Worm (Caenorhabditis elegans) whole organism, young adult: ENCODE results near the gene F17C8.3.

ENCODE experiments used
- B0019.2 ChIP-seq: fragments of 200-800 bp; sonication (Bioruptor generic); conservative IDR thresholded peaks from 2 replicates; pipeline ENCODE4 v1.3.6; 2022; ENCODE audit warnings: missing genetic modification reagents, missing genetic modification characterization, missing compliant biosample characterization
- C06A6.2 ChIP-seq: fragments of 200-800 bp; sonication (Bioruptor generic); conservative IDR thresholded peaks from 2 replicates; pipeline ENCODE4 v1.3.6; 2022; ENCODE audit warnings: missing genetic modification characterization, missing compliant biosample characterization
- C17E4.6 ChIP-seq: fragments of 200-800 bp; sonication (Bioruptor generic); IDR thresholded peaks from 2 replicates; pipeline ENCODE4 v1.3.6; 2022; ENCODE audit warnings: missing genetic modification reagents, missing genetic modification characterization, missing compliant biosample characterization
- F37B4.10 ChIP-seq: fragments of 200-800 bp; sonication (Bioruptor generic); IDR thresholded peaks from 2 replicates; pipeline ENCODE4 v1.3.6; 2022; ENCODE audit warnings: missing genetic modification characterization, missing compliant biosample characterization
- F57A8.1 ChIP-seq: fragments of 200-800 bp; sonication (Bioruptor generic); optimal IDR thresholded peaks from 2 replicates; lab custom pipeline; 2018; ENCODE audit warnings: mild to moderate bottlenecking, missing genetic modification characterization, moderate library complexity, missing compliant biosample characterization
- K11D2.4 ChIP-seq: fragments of 200-800 bp; sonication (Bioruptor generic); IDR thresholded peaks from 2 replicates; pipeline ENCODE4 v1.3.6; 2022; ENCODE audit warnings: missing genetic modification reagents, missing genetic modification characterization, missing compliant biosample characterization
- K12H6.12 ChIP-seq: fragments of 200-800 bp; sonication (Bioruptor generic); optimal IDR thresholded peaks from 2 replicates; lab custom pipeline; 2018; ENCODE audit warnings: mild to moderate bottlenecking, missing genetic modification characterization, missing compliant biosample characterization
- Y53G8AR.9 ChIP-seq: fragments of 200-800 bp; sonication (Bioruptor generic); conservative IDR thresholded peaks from 2 replicates; pipeline ENCODE4 v1.3.6; 2022; ENCODE audit warnings: missing genetic modification reagents, missing genetic modification characterization, missing compliant biosample characterization
- akir-1 ChIP-seq: fragments of 200-800 bp; sonication (Bioruptor generic); optimal IDR thresholded peaks from 2 replicates; lab custom pipeline; 2018; ENCODE audit warnings: mild to moderate bottlenecking, missing genetic modification characterization, moderate library complexity, missing compliant biosample characterization
- attf-5 ChIP-seq: fragments of 200-800 bp; sonication (Bioruptor generic); optimal IDR thresholded peaks from 2 replicates; lab custom pipeline; 2018; ENCODE audit warnings: mild to moderate bottlenecking, missing genetic modification characterization, missing compliant biosample characterization
- ceh-40 ChIP-seq: fragments of 200-800 bp; sonication (Bioruptor generic); IDR thresholded peaks from 2 replicates; pipeline ENCODE4 v1.3.6; 2022; ENCODE audit warnings: missing genetic modification characterization, missing compliant biosample characterization
- dox-1 ChIP-seq: fragments of 200-800 bp; sonication (Bioruptor generic); IDR thresholded peaks from 2 replicates; pipeline ENCODE4 v1.3.6; 2022; ENCODE audit warnings: missing genetic modification reagents, missing genetic modification characterization, missing compliant biosample characterization
- dpff-1 ChIP-seq: sonication (generic microtip); optimal IDR thresholded peaks from 2 replicates; lab custom pipeline; 2017; ENCODE audit warnings: mild to moderate bottlenecking, missing genetic modification characterization, missing compliant biosample characterization
- efl-1 ChIP-seq: fragments of 150-350 bp; optimal IDR thresholded peaks from 2 replicates; lab custom pipeline; 2014; ENCODE audit warnings: missing biosample characterization, missing genetic modification reagents, missing genetic modification characterization
- egl-18 ChIP-seq: fragments of 200-800 bp; sonication (Bioruptor generic); IDR thresholded peaks from 2 replicates; pipeline ENCODE4 v1.3.6; 2022; ENCODE audit warnings: missing genetic modification reagents, missing genetic modification characterization, missing compliant biosample characterization
- egl-44 ChIP-seq: fragments of 200-800 bp; sonication (Bioruptor generic); IDR thresholded peaks from 2 replicates; pipeline ENCODE4 v1.3.6; 2022; ENCODE audit warnings: missing genetic modification reagents, missing genetic modification characterization, missing compliant biosample characterization
- fkh-3 ChIP-seq: sonication (generic microtip); optimal IDR thresholded peaks from 2 replicates; lab custom pipeline; 2016; ENCODE audit warnings: mild to moderate bottlenecking, missing genetic modification characterization, missing compliant biosample characterization
- gei-17 ChIP-seq: fragments of 200-800 bp; sonication (Bioruptor generic); optimal IDR thresholded peaks from 2 replicates; lab custom pipeline; 2018; ENCODE audit warnings: mild to moderate bottlenecking, missing genetic modification characterization, missing compliant biosample characterization
- hlh-12 ChIP-seq: sonication (generic microtip); optimal IDR thresholded peaks from 2 replicates; lab custom pipeline; 2016; ENCODE audit warnings: missing genetic modification characterization, missing compliant biosample characterization
- hmg-1.2 ChIP-seq: fragments of 200-800 bp; sonication (Bioruptor generic); IDR thresholded peaks from 2 replicates; pipeline ENCODE4 v1.3.6; 2022; ENCODE audit warnings: missing genetic modification reagents, missing genetic modification characterization, missing compliant biosample characterization
- let-526 ChIP-seq: fragments of 200-800 bp; sonication (Bioruptor generic); IDR thresholded peaks from 2 replicates; pipeline ENCODE4 v1.3.6; 2022; ENCODE audit warnings: missing genetic modification reagents, missing genetic modification characterization, missing compliant biosample characterization
- lin-35 ChIP-seq, 3 experiments: fragments of 150-350 bp in 2 of 3; sonication (generic microtip) in 1 of 3; optimal IDR thresholded peaks; 2 replicates each; lab custom pipeline; 2014 to 2018; ENCODE audit warnings: missing biosample characterization in 3 of 3, missing genetic modification characterization in 3 of 3, missing genetic modification reagents in 3 of 3
- lin-54 ChIP-seq: fragments of 200-800 bp; sonication (Bioruptor generic); optimal IDR thresholded peaks from 2 replicates; lab custom pipeline; 2018; ENCODE audit warnings: mild to moderate bottlenecking, missing genetic modification characterization, missing compliant biosample characterization
- lsy-27 ChIP-seq: sonication (generic microtip); optimal IDR thresholded peaks from 2 replicates; lab custom pipeline; 2017; ENCODE audit warnings: missing genetic modification characterization, mild to moderate bottlenecking, missing compliant biosample characterization, antibody characterized with exemption, missing genotype, borderline replicate concordance; ENCODE audit not compliant: insufficient read depth
- madf-8 ChIP-seq: fragments of 200-800 bp; sonication (Bioruptor generic); conservative IDR thresholded peaks from 2 replicates; pipeline ENCODE4 v1.3.6; 2022; ENCODE audit warnings: missing genetic modification reagents, missing genetic modification characterization, missing compliant biosample characterization
- mxl-1 ChIP-seq: sonication (generic microtip); optimal IDR thresholded peaks from 2 replicates; lab custom pipeline; 2016; ENCODE audit warnings: missing genetic modification characterization, missing compliant biosample characterization
- nfya-2 ChIP-seq: fragments of 200-800 bp; sonication (Bioruptor generic); IDR thresholded peaks from 2 replicates; pipeline ENCODE4 v1.3.6; 2022; ENCODE audit warnings: missing genetic modification reagents, missing genetic modification characterization, missing compliant biosample characterization
- nhr-80 ChIP-seq: sonication (generic microtip); optimal IDR thresholded peaks from 2 replicates; lab custom pipeline; 2016; ENCODE audit warnings: missing genetic modification characterization, missing compliant biosample characterization
- pbrm-1 ChIP-seq: fragments of 200-800 bp; sonication (Bioruptor generic); IDR thresholded peaks from 2 replicates; pipeline ENCODE4 v1.3.6; 2022; ENCODE audit warnings: missing genetic modification reagents, missing genetic modification characterization, missing compliant biosample characterization
- rec-8 ChIP-seq, 2 experiments: sonication (generic microtip); optimal IDR thresholded peaks; 2 replicates each; lab custom pipeline; 2016; ENCODE audit warnings: mild to moderate bottlenecking in 2 of 2, missing genetic modification characterization in 2 of 2, missing genetic modification reagents in 2 of 2, missing genotype in 2 of 2, missing biosample characterization in 1 of 2, missing compliant biosample characterization in 1 of 2, moderate library complexity in 1 of 2
- rpc-1 ChIP-seq, 2 experiments: fragments of 150-350 bp in 1 of 2; sonication (generic microtip) in 1 of 2; optimal IDR thresholded peaks; 2 replicates each; lab custom pipeline; 2014 to 2018; ENCODE audit warnings: missing biosample characterization in 1 of 2, missing genetic modification characterization in 1 of 2, missing genetic modification reagents in 1 of 2, missing genotype in 1 of 2
- sea-2 ChIP-seq: fragments of 200-800 bp; sonication (Bioruptor generic); IDR thresholded peaks from 2 replicates; pipeline ENCODE4 v1.3.6; 2022; ENCODE audit warnings: missing genetic modification characterization, missing compliant biosample characterization
- tlf-1 ChIP-seq: fragments of 200-800 bp; sonication (Bioruptor generic); optimal IDR thresholded peaks from 2 replicates; lab custom pipeline; 2018; ENCODE audit warnings: mild to moderate bottlenecking, missing genetic modification characterization, missing compliant biosample characterization
- xnd-1 ChIP-seq: sonication (generic microtip); optimal IDR thresholded peaks from 2 replicates; lab custom pipeline; 2016; ENCODE audit warnings: missing genotype, missing genetic modification reagents, missing genetic modification characterization, missing compliant biosample characterization
- ztf-18 ChIP-seq: sonication (generic microtip); optimal IDR thresholded peaks from 2 replicates; lab custom pipeline; 2016; ENCODE audit warnings: missing genotype, mild to moderate bottlenecking, missing genetic modification characterization, missing compliant biosample characterization

F17C8.3 gene

ce11 chrIII:4706678-4707077, 25.1 kb upstream of the F17C8.3 start, which contains the start of gene T04A8.13:
TSS of gene T04A8.13 (plus strand) at chrIII:4706978.
- no peak for TF ChIP-seq attf-5 (GFP tag; lab: Kevin White, UChicago)
- no peak for TF ChIP-seq ceh-40
- TF ChIP-seq rec-8 (tag; optimal IDR thresholded peaks at IDR 0.05; lab: Kevin White, UChicago) = no peak
- TF ChIP-seq fkh-3 (tag; lab: Kevin White, UChicago) = no peak
- TF ChIP-seq C17E4.6 (GFP tag; lab: Robert Waterston, UW) = no peak
- no peak for TF ChIP-seq pbrm-1 (GFP tag; lab: Robert Waterston, UW)
- TF ChIP-seq dpff-1 (tag; lab: Kevin White, UChicago) = no peak
- TF ChIP-seq C06A6.2 (GFP tag; lab: Robert Waterston, UW) = no peak
- TF ChIP-seq lsy-27 (tag; lab: Kevin White, UChicago) = no peak
- no peak for TF ChIP-seq gei-17 (GFP tag; lab: Kevin White, UChicago)
- no peak for TF ChIP-seq akir-1 (GFP tag; lab: Kevin White, UChicago)

- TF ChIP-seq F57A8.1 (GFP tag; lab: Kevin White, UChicago) = no peak
- no peak for TF ChIP-seq hmg-1.2 (GFP tag; lab: Robert Waterston, UW)
- TF ChIP-seq egl-44 (GFP tag; lab: Robert Waterston, UW) = no peak
- no peak for TF ChIP-seq lin-35 (GFP tag; optimal IDR thresholded peaks at IDR 0.05; lab: Kevin White, UChicago)
- TF ChIP-seq rpc-1 (optimal IDR thresholded peaks at IDR 0.05; lab: Kevin White, UChicago) = no peak
- no peak for TF ChIP-seq rpc-1 (tag; optimal IDR thresholded peaks at IDR 0.05; lab: Kevin White, UChicago)
- no peak for TF ChIP-seq tlf-1 (GFP tag; lab: Kevin White, UChicago)
- no peak for TF ChIP-seq nfya-2 (GFP tag; lab: Robert Waterston, UW)
- no peak for TF ChIP-seq sea-2 (GFP tag; lab: Robert Waterston, UW)
- no peak for TF ChIP-seq dox-1 (GFP tag; lab: Robert Waterston, UW)
- no peak for TF ChIP-seq C17E4.6 (GFP tag; lab: Robert Waterston, UW)
- TF ChIP-seq nhr-80 (tag; lab: Kevin White, UChicago) = no peak
- TF ChIP-seq F37B4.10 = no peak
- no peak for TF ChIP-seq egl-18
- TF ChIP-seq mxl-1 (tag; lab: Kevin White, UChicago) = no peak
- no peak for TF ChIP-seq let-526 (GFP tag; lab: Robert Waterston, UW)
- no peak for TF ChIP-seq K11D2.4 (GFP tag; lab: Robert Waterston, UW)
- no peak for TF ChIP-seq lin-54 (GFP tag; lab: Kevin White, UChicago)
These were observed 22.8 kb upstream of the F17C8.3 start, which contains the start of gene T04A8.18 for ce11 chrIII:4708909-4709308. TSS of gene T04A8.18 (plus strand) at chrIII:4709209.

- TF ChIP-seq xnd-1 = no peak
- TF ChIP-seq madf-8 (GFP tag; lab: Robert Waterston, UW) = no peak
- TF ChIP-seq Y53G8AR.9 (GFP tag; lab: Robert Waterston, UW) = no peak
- no peak for TF ChIP-seq efl-1
- TF ChIP-seq ztf-18 (tag; lab: Kevin White, UChicago) = no peak
- no peak for TF ChIP-seq K12H6.12
- no peak for TF ChIP-seq hlh-12
- no peak for TF ChIP-seq B0019.2 (GFP tag; lab: Robert Waterston, UW)
- TF ChIP-seq attf-5 (GFP tag; lab: Kevin White, UChicago) = no peak
- no peak for TF ChIP-seq gei-17 (GFP tag; lab: Kevin White, UChicago)
- no peak for TF ChIP-seq egl-18
These were observed 16.6 kb upstream of the F17C8.3 start, which contains the start of gene him-18 for ce11 chrIII:4715088-4715487. TSS of gene him-18 (minus strand) at chrIII:4715188.
